Fruit fly (Drosophila melanogaster) whole organism, embryonic: Measurements from ENCODE around the gene CG17944.

Experiments used
- Adf1 ChIP-seq: fragments of 200-800 bp; sonication (Bioruptor generic); IDR thresholded peaks from 2 replicates; pipeline ENCODE4 v1.3.6; 2022; ENCODE audit warnings: missing biosample characterization, missing genetic modification characterization
- CG10431 ChIP-seq: fragments of 200-800 bp; sonication (Bioruptor generic); optimal IDR thresholded peaks from 3 replicates; lab custom pipeline; 2018; ENCODE audit warnings: missing biosample characterization, mild to moderate bottlenecking, missing genetic modification characterization
- CG12942 ChIP-seq: fragments of 200-800 bp; sonication (Bioruptor generic); optimal IDR thresholded peaks from 3 replicates; lab custom pipeline; 2016; ENCODE audit warnings: missing biosample characterization, missing genetic modification characterization
- CG16815 ChIP-seq: fragments of 200-800 bp; sonication (Bioruptor generic); optimal IDR thresholded peaks from 3 replicates; lab custom pipeline; 2017; ENCODE audit warnings: missing biosample characterization, mild to moderate bottlenecking, missing genetic modification characterization
- CG18476 ChIP-seq: fragments of 200-800 bp; sonication (Bioruptor generic); optimal IDR thresholded peaks from 2 replicates; lab custom pipeline; 2016; ENCODE audit warnings: missing biosample characterization, mild to moderate bottlenecking, missing genetic modification characterization
- CG2120 ChIP-seq: fragments of 200-800 bp; sonication (Bioruptor generic); optimal IDR thresholded peaks from 3 replicates; lab custom pipeline; 2016; ENCODE audit warnings: missing biosample characterization, missing genetic modification characterization
- CG31365 ChIP-seq: fragments of 200-800 bp; sonication (Bioruptor generic); optimal IDR thresholded peaks from 2 replicates; lab custom pipeline; 2018; ENCODE audit warnings: missing biosample characterization, mild to moderate bottlenecking, missing genetic modification characterization
- CG3163 ChIP-seq: fragments of 200-800 bp; sonication (Bioruptor generic); optimal IDR thresholded peaks from 3 replicates; lab custom pipeline; 2016; ENCODE audit warnings: missing biosample characterization, missing genetic modification characterization
- CG3995 ChIP-seq: fragments of 200-800 bp; sonication (Bioruptor generic); optimal IDR thresholded peaks from 3 replicates; lab custom pipeline; 2016; ENCODE audit warnings: missing biosample characterization, missing genetic modification characterization
- CG4424 ChIP-seq: fragments of 200-800 bp; sonication (Bioruptor generic); optimal IDR thresholded peaks from 3 replicates; lab custom pipeline; 2016; ENCODE audit warnings: missing biosample characterization, missing genetic modification characterization
- CG4854 ChIP-seq: fragments of 200-800 bp; sonication (Bioruptor generic); optimal IDR thresholded peaks from 2 replicates; lab custom pipeline; 2016; ENCODE audit warnings: missing biosample characterization, missing genetic modification characterization, inconsistent platforms
- CG6854 ChIP-seq: fragments of 200-800 bp; sonication (Bioruptor generic); optimal IDR thresholded peaks from 3 replicates; lab custom pipeline; 2017; ENCODE audit warnings: missing biosample characterization, mild to moderate bottlenecking, missing genetic modification characterization
- CG8478 ChIP-seq: fragments of >200 bp; optimal IDR thresholded peaks from 2 replicates; lab custom pipeline; 2018
- CG9797 ChIP-seq: fragments of 200-800 bp; sonication (Bioruptor generic); optimal IDR thresholded peaks from 3 replicates; lab custom pipeline; 2018; ENCODE audit warnings: missing biosample characterization, mild to moderate bottlenecking, missing genetic modification characterization
- CHES-1-like ChIP-seq: fragments of 200-800 bp; sonication (Bioruptor generic); optimal IDR thresholded peaks from 2 replicates; lab custom pipeline; 2016; ENCODE audit warnings: missing biosample characterization, missing genetic modification characterization
- CTCF ChIP-seq: fragments of 200-800 bp; sonication (Bioruptor generic); optimal IDR thresholded peaks from 2 replicates; lab custom pipeline; 2017; ENCODE audit warnings: missing biosample characterization, mild to moderate bottlenecking, missing genetic modification characterization, moderate library complexity
- CkIIα-i1 ChIP-seq: fragments of 200-800 bp; sonication (Bioruptor generic); IDR thresholded peaks from 2 replicates; pipeline ENCODE4 v1.3.6; 2022; ENCODE audit warnings: missing biosample characterization, missing genetic modification characterization
- Fer3 ChIP-seq: fragments of 200-800 bp; sonication (Bioruptor generic); optimal IDR thresholded peaks from 2 replicates; lab custom pipeline; 2018; ENCODE audit warnings: missing biosample characterization, mild to moderate bottlenecking, missing genetic modification characterization, moderate library complexity
- HHEX ChIP-seq: fragments of 200-800 bp; sonication (Bioruptor generic); optimal IDR thresholded peaks from 3 replicates; lab custom pipeline; 2017; ENCODE audit warnings: missing biosample characterization, mild to moderate bottlenecking, missing genetic modification characterization, missing genetic modification reagents
- HmgZ ChIP-seq: fragments of 200-800 bp; sonication (Bioruptor generic); optimal IDR thresholded peaks from 2 replicates; lab custom pipeline; 2018; ENCODE audit warnings: missing biosample characterization, mild to moderate bottlenecking, missing genetic modification characterization
- Lpt ChIP-seq: fragments of >200 bp; optimal IDR thresholded peaks from 2 replicates; lab custom pipeline; 2018; ENCODE audit warnings: missing biosample characterization, missing genetic modification characterization
- MBD-R2 ChIP-seq: fragments of 200-800 bp; sonication (Bioruptor generic); IDR thresholded peaks from 2 replicates; pipeline ENCODE4 v1.3.6; 2022; ENCODE audit warnings: missing biosample characterization, missing genetic modification characterization
- MESR4 ChIP-seq: fragments of 200-800 bp; sonication (Bioruptor generic); optimal IDR thresholded peaks from 2 replicates; lab custom pipeline; 2018; ENCODE audit warnings: missing biosample characterization, mild to moderate bottlenecking, missing genetic modification characterization, moderate library complexity
- NC2α ChIP-seq: fragments of 200-800 bp; sonication (Bioruptor generic); optimal IDR thresholded peaks from 2 replicates; lab custom pipeline; 2016; ENCODE audit warnings: missing biosample characterization, missing genetic modification characterization
- Nf-YC ChIP-seq: fragments of 200-800 bp; optimal IDR thresholded peaks from 3 replicates; lab custom pipeline; 2019; ENCODE audit warnings: missing biosample characterization, mild to moderate bottlenecking, missing genetic modification characterization, moderate library complexity
- NfI ChIP-seq: fragments of 200-800 bp; sonication (Bioruptor generic); optimal IDR thresholded peaks from 3 replicates; lab custom pipeline; 2018; ENCODE audit warnings: missing biosample characterization, mild to moderate bottlenecking, missing genetic modification characterization, moderate library complexity
- PHDP ChIP-seq: fragments of 200-800 bp; sonication (Bioruptor generic); optimal IDR thresholded peaks from 3 replicates; lab custom pipeline; 2018; ENCODE audit warnings: missing biosample characterization, mild to moderate bottlenecking, missing genetic modification characterization, moderate library complexity
- Pdp1 ChIP-seq, 2 experiments: fragments of 200-800 bp; sonication (Bioruptor generic); optimal IDR thresholded peaks; 3 replicates each; lab custom pipeline; 2016; ENCODE audit warnings: missing biosample characterization in 2 of 2, missing genetic modification characterization in 2 of 2, mild to moderate bottlenecking in 1 of 2, moderate library complexity in 1 of 2
- ab ChIP-seq: fragments of 200-800 bp; sonication (Bioruptor generic); optimal IDR thresholded peaks from 2 replicates; lab custom pipeline; 2016; ENCODE audit warnings: missing biosample characterization, missing genetic modification characterization
- ara ChIP-seq: fragments of 200-800 bp; sonication (Bioruptor generic); IDR thresholded peaks from 2 replicates; pipeline ENCODE4 v1.3.6; 2022; ENCODE audit warnings: missing biosample characterization, missing genetic modification characterization
- bbx ChIP-seq: fragments of 200-800 bp; sonication (Bioruptor generic); IDR thresholded peaks from 2 replicates; pipeline ENCODE4 v1.3.6; 2022; ENCODE audit warnings: missing biosample characterization, missing genetic modification characterization; ENCODE audit not compliant: partially characterized antibody
- cas ChIP-seq: fragments of 200-800 bp; sonication (Bioruptor generic); IDR thresholded peaks from 2 replicates; pipeline ENCODE4 v1.3.6; 2022; ENCODE audit warnings: missing biosample characterization, missing genetic modification characterization
- chinmo ChIP-seq: fragments of 200-800 bp; sonication (Bioruptor generic); IDR thresholded peaks from 4 replicates; pipeline ENCODE4 v1.3.6; 2022; ENCODE audit warnings: missing biosample characterization, missing genetic modification characterization; ENCODE audit not compliant: partially characterized antibody
- corto ChIP-seq: fragments of 200-800 bp; sonication (Bioruptor generic); optimal IDR thresholded peaks from 2 replicates; lab custom pipeline; 2016; ENCODE audit warnings: missing biosample characterization, mild to moderate bottlenecking, missing genetic modification characterization, moderate library complexity
- fd96Cb ChIP-seq: fragments of 200-800 bp; sonication (Bioruptor generic); optimal IDR thresholded peaks from 2 replicates; lab custom pipeline; 2018; ENCODE audit warnings: missing biosample characterization, mild to moderate bottlenecking, missing genetic modification characterization, moderate library complexity
- fru ChIP-seq: fragments of >200 bp; optimal IDR thresholded peaks from 2 replicates; lab custom pipeline; 2017
- gcm ChIP-seq: fragments of 200-800 bp; sonication (Bioruptor generic); optimal IDR thresholded peaks from 2 replicates; lab custom pipeline; 2019; ENCODE audit warnings: missing biosample characterization, mild to moderate bottlenecking, missing genetic modification characterization, moderate library complexity
- ham ChIP-seq: fragments of 200-800 bp; sonication (Bioruptor generic); IDR thresholded peaks from 2 replicates; pipeline ENCODE4 v1.3.6; 2022; ENCODE audit warnings: missing biosample characterization, missing genetic modification characterization
- insv ChIP-seq, 2 experiments: fragments of 200-800 bp; sonication (Bioruptor generic); optimal IDR thresholded peaks; 3 replicates each; lab custom pipeline; 2016 to 2018; ENCODE audit warnings: missing biosample characterization in 2 of 2, missing genetic modification characterization in 2 of 2
- lov ChIP-seq, 2 experiments: fragments of 200-800 bp in 1 of 2; fragments of >200 bp in 1 of 2; sonication (Bioruptor generic) in 1 of 2; IDR thresholded peaks in 1 of 2; optimal IDR thresholded peaks in 1 of 2; 2 replicates in 1 of 2; 3 replicates in 1 of 2; pipeline versions ENCODE4 v1.3.6 to Lab custom; 2017 to 2022; ENCODE audit warnings: missing biosample characterization in 1 of 2, missing genetic modification characterization in 1 of 2
- mld ChIP-seq: fragments of 200-800 bp; sonication (Bioruptor generic); IDR thresholded peaks from 3 replicates; pipeline ENCODE4 v1.3.6; 2022; ENCODE audit warnings: missing biosample characterization, missing genetic modification characterization; ENCODE audit not compliant: partially characterized antibody
- pan ChIP-seq, 4 experiments: fragments of >200 bp in 3 of 4; fragments of 200-800 bp in 1 of 4; sonication (Bioruptor generic) in 1 of 4; optimal IDR thresholded peaks in 3 of 4; IDR thresholded peaks in 1 of 4; 2 replicates each; pipeline versions ENCODE4 v1.3.6 to Lab custom; 2017 to 2022; ENCODE audit warnings: missing biosample characterization in 2 of 4, missing genetic modification characterization in 2 of 4, mixed read lengths in 1 of 4
- prd ChIP-seq, 3 experiments: fragments of >200 bp in 2 of 3; fragments of 200-800 bp in 1 of 3; sonication (Bioruptor generic) in 1 of 3; optimal IDR thresholded peaks in 2 of 3; IDR thresholded peaks in 1 of 3; 2 replicates in 2 of 3; 3 replicates in 1 of 3; pipeline versions ENCODE4 v1.3.6 to Lab custom; 2017 to 2022; ENCODE audit warnings: missing biosample characterization in 1 of 3, missing genetic modification characterization in 1 of 3
- ro ChIP-seq: fragments of 200-800 bp; sonication (Bioruptor generic); IDR thresholded peaks from 2 replicates; pipeline ENCODE4 v1.3.6; 2022; ENCODE audit warnings: missing biosample characterization, missing genetic modification characterization
- sd ChIP-seq: fragments of 200-800 bp; sonication (Bioruptor generic); optimal IDR thresholded peaks from 3 replicates; lab custom pipeline; 2018; ENCODE audit warnings: missing biosample characterization, mild to moderate bottlenecking, missing genetic modification characterization, moderate library complexity
- sob ChIP-seq: fragments of 200-800 bp; sonication (Bioruptor generic); IDR thresholded peaks from 2 replicates; pipeline ENCODE4 v1.3.6; 2022; ENCODE audit warnings: missing biosample characterization, missing genetic modification characterization
- stc ChIP-seq: fragments of 200-800 bp; sonication (Bioruptor generic); IDR thresholded peaks from 2 replicates; pipeline ENCODE4 v1.3.6; 2022; ENCODE audit warnings: missing biosample characterization, missing genetic modification characterization
- sug ChIP-seq: fragments of 200-800 bp; optimal IDR thresholded peaks from 2 replicates; lab custom pipeline; 2019; ENCODE audit warnings: missing biosample characterization, mild to moderate bottlenecking, missing genetic modification characterization, moderate library complexity
- tap ChIP-seq: fragments of 200-800 bp; optimal IDR thresholded peaks from 3 replicates; lab custom pipeline; 2019; ENCODE audit warnings: missing biosample characterization, mild to moderate bottlenecking, missing genetic modification characterization, moderate library complexity
- tgo ChIP-seq: fragments of 200-800 bp; sonication (Bioruptor generic); IDR thresholded peaks from 3 replicates; pipeline ENCODE4 v1.3.6; 2022; ENCODE audit warnings: missing biosample characterization, missing genetic modification characterization

Gene CG17944

dm6 chr3R:7346445-7346844, 15.5 kb downstream of the CG17944 start, which contains the start of gene nxf4 (continued):
- TF ChIP-seq sug (tag; lab: Kevin White, UChicago), result peak; percentile 68
- peak; percentile 71 for TF ChIP-seq HmgZ (tag; lab: Kevin White, UChicago)
- TF ChIP-seq Fer3 (tag; lab: Kevin White, UChicago), result peak; percentile 59
- no peak for TF ChIP-seq cas (GFP tag; lab: Robert Waterston, UW)
- peak; percentile 83 for TF ChIP-seq CG4424 (GFP tag; lab: Kevin White, UChicago)
- no peak for TF ChIP-seq bbx
- no peak for TF ChIP-seq CG9797
- TF ChIP-seq CHES-1-like (GFP tag; lab: Kevin White, UChicago), result peak; percentile 57
- TF ChIP-seq sob, result peak; percentile 83; the same call in 1 of the 2 replicates
- TF ChIP-seq gcm, result no peak
- TF ChIP-seq tap (tag; lab: Kevin White, UChicago), result no peak
- TF ChIP-seq corto, result no peak
- peak; percentile 53; the same call in 1 of the 2 replicates for TF ChIP-seq ara (GFP tag; lab: Robert Waterston, UW)
- no peak for TF ChIP-seq ro (GFP tag; lab: Robert Waterston, UW)
- no peak for TF ChIP-seq chinmo (GFP tag; lab: Robert Waterston, UW)
- no peak for TF ChIP-seq Adf1 (GFP tag; lab: Robert Waterston, UW)
- TF ChIP-seq mld, result no peak
- peak; percentile 72 for TF ChIP-seq CG8478 (lab: Kevin White, UChicago)
- TF ChIP-seq CG12942 (GFP tag; lab: Kevin White, UChicago), result peak; percentile 74
- TF ChIP-seq ham (GFP tag; lab: Robert Waterston, UW), result no peak
- TF ChIP-seq CG18476 (GFP tag; lab: Kevin White, UChicago), result peak; percentile 39
- peak; percentile 74 for TF ChIP-seq CG2120 (GFP tag; lab: Kevin White, UChicago)
- peak; percentile 67 for TF ChIP-seq tgo (GFP tag; lab: Robert Waterston, UW)
- peak; percentile 64 for TF ChIP-seq CG16815 (GFP tag; lab: Kevin White, UChicago)
- peak in 1 of 2 experiments; percentile 64 for TF ChIP-seq insv (GFP tag; optimal IDR thresholded peaks at IDR 0.05; lab: Kevin White, UChicago)
- no peak for TF ChIP-seq CG31365
- no peak for TF ChIP-seq CG3995 (GFP tag; lab: Kevin White, UChicago)
- peak; percentile 77 for TF ChIP-seq CG4854 (GFP tag; lab: Kevin White, UChicago)
- peak; percentile 63 for TF ChIP-seq NC2α (GFP tag; lab: Kevin White, UChicago)
- peak in 1 of 2 experiments; percentile 79 for TF ChIP-seq Pdp1 (GFP tag; optimal IDR thresholded peaks at IDR 0.05; lab: Kevin White, UChicago)
- no peak for TF ChIP-seq CkIIα-i1 (GFP tag; lab: Robert Waterston, UW)
- TF ChIP-seq PHDP (tag; lab: Kevin White, UChicago), result peak; percentile 76
- TF ChIP-seq CG3163 (GFP tag; lab: Kevin White, UChicago), result peak; percentile 65
- TF ChIP-seq MESR4, result no peak
- TF ChIP-seq prd (optimal IDR thresholded peaks at IDR 0.05; lab: Kevin White, UChicago), result no peak
- peak; percentile 75 for TF ChIP-seq prd (GFP tag; IDR thresholded peaks at IDR 0.05; lab: Robert Waterston, UW)
- TF ChIP-seq MBD-R2, result no peak
- TF ChIP-seq CTCF (GFP tag; lab: Kevin White, UChicago), result peak; percentile 98
- TF ChIP-seq CG6854 (GFP tag; lab: Kevin White, UChicago), result no peak
- peak; percentile 81 for TF ChIP-seq NfI
- TF ChIP-seq ab, result no peak
- no peak; the same call in 1 of the 2 replicates for TF ChIP-seq stc (GFP tag; lab: Robert Waterston, UW)
- no peak for TF ChIP-seq CG10431 (GFP tag; lab: Kevin White, UChicago)
- TF ChIP-seq Nf-YC (tag; lab: Kevin White, UChicago), result no peak
- TF ChIP-seq Lpt (GFP tag; lab: Kevin White, UChicago), result peak; percentile 44
- no peak for TF ChIP-seq lov (optimal IDR thresholded peaks at IDR 0.05; lab: Kevin White, UChicago)
- TF ChIP-seq lov (GFP tag; IDR thresholded peaks at IDR 0.05; lab: Robert Waterston, UW), result peak; percentile 73; the same call in 2 of the 3 replicates
- TF ChIP-seq HHEX (GFP tag; lab: Kevin White, UChicago), result peak; percentile 44
- TF ChIP-seq pan (optimal IDR thresholded peaks at IDR 0.05; lab: Kevin White, UChicago), result no peak
- TF ChIP-seq pan (GFP tag; optimal IDR thresholded peaks at IDR 0.05 in 1 of 2, IDR thresholded peaks at IDR 0.05 in 1 of 2), result peak in 1 of 2 experiments; percentile 60
- no peak for TF ChIP-seq fru (lab: Kevin White, UChicago)
- TF ChIP-seq fd96Cb, result peak; percentile 35
- TF ChIP-seq sd (tag; lab: Kevin White, UChicago), result no peak
